Worm (Caenorhabditis elegans) whole organism, mixed stage, embryonic: ENCODE results near the gene prp-19.
A peak's percentile ranks its signal among the peaks of the same experiment; 100 is the strongest.

ENCODE experiments used
- M03D4.4 ChIP-seq: sonication (generic microtip); optimal IDR thresholded peaks from 2 replicates; lab custom pipeline; 2017; ENCODE audit warnings: mild to moderate bottlenecking, missing genetic modification characterization, missing compliant biosample characterization
- bed-3 ChIP-seq: fragments of 200-800 bp; sonication (Bioruptor generic); optimal IDR thresholded peaks from 3 replicates; lab custom pipeline; 2018; ENCODE audit warnings: mild to moderate bottlenecking, missing genetic modification characterization, moderate library complexity, missing compliant biosample characterization
- ceh-39 ChIP-seq: fragments of 150-350 bp; optimal IDR thresholded peaks from 2 replicates; lab custom pipeline; 2014; ENCODE audit warnings: missing biosample characterization, missing genetic modification characterization
- ceh-43 ChIP-seq: fragments of 200-800 bp; sonication (Bioruptor generic); optimal IDR thresholded peaks from 2 replicates; lab custom pipeline; 2018; ENCODE audit warnings: mild to moderate bottlenecking, missing genetic modification characterization, moderate library complexity, missing compliant biosample characterization
- ceh-83 ChIP-seq: fragments of 200-800 bp; sonication (Bioruptor generic); optimal IDR thresholded peaks from 2 replicates; lab custom pipeline; 2018; ENCODE audit warnings: mild to moderate bottlenecking, missing genetic modification characterization, missing compliant biosample characterization
- ces-1 ChIP-seq: fragments of 150-350 bp; optimal IDR thresholded peaks from 2 replicates; lab custom pipeline; 2014; ENCODE audit warnings: missing biosample characterization, missing genetic modification reagents, missing genetic modification characterization
- cnd-1 ChIP-seq: fragments of 200-800 bp; sonication (Bioruptor generic); optimal IDR thresholded peaks from 2 replicates; lab custom pipeline; 2018; ENCODE audit warnings: mild to moderate bottlenecking, missing genetic modification characterization, missing compliant biosample characterization
- drap-1 ChIP-seq: fragments of 200-800 bp; sonication (Bioruptor generic); optimal IDR thresholded peaks from 3 replicates; lab custom pipeline; 2018; ENCODE audit warnings: mild to moderate bottlenecking, missing genetic modification characterization, missing compliant biosample characterization
- elt-1 ChIP-seq: sonication (generic microtip); optimal IDR thresholded peaks from 2 replicates; lab custom pipeline; 2017; ENCODE audit warnings: missing genetic modification characterization, mild to moderate bottlenecking, missing compliant biosample characterization, antibody characterized with exemption, moderate library complexity, borderline replicate concordance; ENCODE audit not compliant: insufficient read depth
- elt-3 ChIP-seq: fragments of 150-350 bp; optimal IDR thresholded peaks from 2 replicates; lab custom pipeline; 2014; ENCODE audit warnings: missing biosample characterization, missing genetic modification characterization
- flh-1 ChIP-seq: fragments of 200-800 bp; sonication (Bioruptor generic); optimal IDR thresholded peaks from 2 replicates; lab custom pipeline; 2018; ENCODE audit warnings: mild to moderate bottlenecking, missing genetic modification characterization, moderate library complexity, missing compliant biosample characterization
- ham-2 ChIP-seq: fragments of 200-800 bp; sonication (Bioruptor generic); optimal IDR thresholded peaks from 2 replicates; lab custom pipeline; 2018; ENCODE audit warnings: mild to moderate bottlenecking, missing genetic modification characterization, missing compliant biosample characterization
- hlh-1 ChIP-seq: fragments of 150-350 bp; optimal IDR thresholded peaks from 2 replicates; lab custom pipeline; 2014; ENCODE audit warnings: missing biosample characterization, missing genetic modification reagents, missing genetic modification characterization
- lin-13 ChIP-seq: fragments of 150-350 bp; optimal IDR thresholded peaks from 2 replicates; lab custom pipeline; 2014; ENCODE audit warnings: missing biosample characterization, missing genetic modification characterization
- mab-5 ChIP-seq: fragments of 150-350 bp; optimal IDR thresholded peaks from 2 replicates; lab custom pipeline; 2014; ENCODE audit warnings: missing biosample characterization, missing genetic modification characterization
- mep-1 ChIP-seq: fragments of 150-350 bp; optimal IDR thresholded peaks from 2 replicates; lab custom pipeline; 2017; ENCODE audit warnings: missing biosample characterization, missing genetic modification reagents, missing genetic modification characterization, inconsistent platforms
- mls-2 ChIP-seq: sonication (generic microtip); optimal IDR thresholded peaks from 2 replicates; lab custom pipeline; 2016; ENCODE audit warnings: mild to moderate bottlenecking, missing genetic modification characterization, moderate library complexity, missing compliant biosample characterization
- nhr-12 ChIP-seq: fragments of 150-350 bp; optimal IDR thresholded peaks from 2 replicates; lab custom pipeline; 2014; ENCODE audit warnings: missing biosample characterization, missing genetic modification characterization
- nhr-2 ChIP-seq: fragments of 150-350 bp; optimal IDR thresholded peaks from 2 replicates; lab custom pipeline; 2014; ENCODE audit warnings: missing biosample characterization, missing genetic modification characterization
- nhr-237 ChIP-seq: fragments of 150-350 bp; optimal IDR thresholded peaks from 2 replicates; lab custom pipeline; 2014; ENCODE audit warnings: missing biosample characterization, missing genetic modification characterization
- nhr-28 ChIP-seq: fragments of 150-350 bp; optimal IDR thresholded peaks from 2 replicates; lab custom pipeline; 2014; ENCODE audit warnings: missing biosample characterization, missing genetic modification characterization
- nhr-76 ChIP-seq: sonication (generic microtip); optimal IDR thresholded peaks from 2 replicates; lab custom pipeline; 2017; ENCODE audit warnings: missing biosample characterization, missing genetic modification characterization
- sem-2 ChIP-seq: fragments of 200-800 bp; sonication (Bioruptor generic); optimal IDR thresholded peaks from 2 replicates; lab custom pipeline; 2018; ENCODE audit warnings: mild to moderate bottlenecking, missing genetic modification characterization, missing compliant biosample characterization
- snpc-4 ChIP-seq: fragments of 150-350 bp; optimal IDR thresholded peaks from 2 replicates; lab custom pipeline; 2014; ENCODE audit warnings: missing biosample characterization, missing genetic modification characterization
- sptf-1 ChIP-seq: sonication (generic microtip); optimal IDR thresholded peaks from 2 replicates; lab custom pipeline; 2017; ENCODE audit warnings: mild to moderate bottlenecking, missing genetic modification characterization, moderate library complexity, missing compliant biosample characterization
- tbx-8 ChIP-seq: fragments of 200-800 bp; sonication (Bioruptor generic); optimal IDR thresholded peaks from 2 replicates; lab custom pipeline; 2018; ENCODE audit warnings: mild to moderate bottlenecking, missing genetic modification characterization, moderate library complexity, missing compliant biosample characterization
- unc-120 ChIP-seq: sonication (generic microtip); optimal IDR thresholded peaks from 2 replicates; lab custom pipeline; 2017; ENCODE audit warnings: missing genetic modification characterization, missing compliant biosample characterization; ENCODE audit not compliant: poor library complexity, severe bottlenecking
- unc-39 ChIP-seq: fragments of 150-350 bp; optimal IDR thresholded peaks from 2 replicates; lab custom pipeline; 2014; ENCODE audit warnings: missing biosample characterization, missing genetic modification characterization
- unc-62 ChIP-seq: fragments of 150-350 bp; optimal IDR thresholded peaks from 2 replicates; lab custom pipeline; 2014; ENCODE audit warnings: missing biosample characterization, missing genetic modification reagents, missing genetic modification characterization
- zip-8 ChIP-seq: fragments of 150-350 bp; optimal IDR thresholded peaks from 2 replicates; lab custom pipeline; 2014; ENCODE audit warnings: missing biosample characterization, missing genetic modification characterization
- ztf-11 ChIP-seq: fragments of 150-350 bp; optimal IDR thresholded peaks from 2 replicates; lab custom pipeline; 2014; ENCODE audit warnings: missing biosample characterization, missing genetic modification characterization

prp-19 gene

ce11 chrIII:5181217-5181616, 9.4 kb upstream of the prp-19 start:
- no peak for TF ChIP-seq ces-1 (GFP tag; lab: Kevin White, UChicago)
- no peak for TF ChIP-seq ceh-83 (GFP tag; lab: Kevin White, UChicago)
- TF ChIP-seq zip-8 (tag; lab: Kevin White, UChicago), result peak; percentile 42

- TF ChIP-seq M03D4.4, result no peak
- peak; percentile 31 for TF ChIP-seq unc-120 (tag; lab: Kevin White, UChicago)
- TF ChIP-seq, all 35 proteins: peak for 1
Observed at ce11 chrIII:5180588-5180987, 8.7 kb upstream of the prp-19 start.

ce11 chrIII:5179166-5179565, 7.3 kb upstream of the prp-19 start:
- TF ChIP-seq snpc-4 (tag; lab: Kevin White, UChicago) (no peak), lin-13 (no peak), sptf-1 (no peak), unc-62 (no peak), mep-1 (no peak), sem-2 (GFP tag; lab: Kevin White, UChicago) (no peak), elt-3 (tag; lab: Kevin White, UChicago) (no peak), nhr-12 (tag; lab: Kevin White, UChicago) (no peak), ces-1 (GFP tag; lab: Kevin White, UChicago) (no peak), drap-1 (GFP tag; lab: Kevin White, UChicago) (no peak), M03D4.4 (no peak), hlh-1 (no peak), mab-5 (tag; lab: Kevin White, UChicago) (no peak), ceh-83 (GFP tag; lab: Kevin White, UChicago) (no peak)
- TF ChIP-seq, all 35 proteins: peak for 0

- TF ChIP-seq nhr-76 (tag; lab: Kevin White, UChicago) (no peak), unc-62 (no peak), sem-2 (GFP tag; lab: Kevin White, UChicago) (no peak), nhr-237 (no peak), snpc-4 (tag; lab: Kevin White, UChicago) (no peak), nhr-2 (tag; lab: Kevin White, UChicago) (no peak), cnd-1 (tag; lab: Kevin White, UChicago) (no peak), ceh-39 (tag; lab: Kevin White, UChicago) (no peak), unc-39 (tag; lab: Kevin White, UChicago) (no peak), ztf-11 (tag; lab: Kevin White, UChicago) (no peak), unc-120 (tag; lab: Kevin White, UChicago) (no peak), M03D4.4 (no peak), lin-13 (no peak), ceh-83 (GFP tag; lab: Kevin White, UChicago) (no peak), mab-5 (tag; lab: Kevin White, UChicago) (no peak), elt-3 (tag; lab: Kevin White, UChicago) (no peak), bed-3 (GFP tag; lab: Kevin White, UChicago) (no peak), drap-1 (GFP tag; lab: Kevin White, UChicago) (no peak), ces-1 (GFP tag; lab: Kevin White, UChicago) (no peak)
Observed at ce11 chrIII:5173622-5174021, 1.8 kb upstream of the prp-19 start, which contains the start of gene cid-1. Gene cid-1 (plus strand): TSS chrIII:5173922.

ce11 chrIII:5173139-5173538, 1.3 kb upstream of the prp-19 start, which contains the start of gene emb-1:
Gene emb-1 (plus strand): TSS chrIII:5173439.
- TF ChIP-seq mab-5 (tag; lab: Kevin White, UChicago), result no peak
- no peak for TF ChIP-seq M03D4.4
- TF ChIP-seq nhr-2 (tag; lab: Kevin White, UChicago), result no peak
- no peak for TF ChIP-seq ceh-39 (tag; lab: Kevin White, UChicago)
- TF ChIP-seq sptf-1, result no peak
- no peak for TF ChIP-seq nhr-237
- TF ChIP-seq unc-120 (tag; lab: Kevin White, UChicago), result no peak
- TF ChIP-seq ceh-83 (GFP tag; lab: Kevin White, UChicago), result no peak
- no peak for TF ChIP-seq snpc-4 (tag; lab: Kevin White, UChicago)
- TF ChIP-seq flh-1 (GFP tag; lab: Kevin White, UChicago), result no peak
- TF ChIP-seq ceh-43, result no peak
- TF ChIP-seq mep-1, result no peak
- TF ChIP-seq lin-13, result no peak
- no peak for TF ChIP-seq cnd-1 (tag; lab: Kevin White, UChicago)
- no peak for TF ChIP-seq sem-2 (GFP tag; lab: Kevin White, UChicago)
- TF ChIP-seq ztf-11 (tag; lab: Kevin White, UChicago), result no peak
- no peak for TF ChIP-seq elt-3 (tag; lab: Kevin White, UChicago)
- no peak for TF ChIP-seq nhr-28 (tag; lab: Kevin White, UChicago)
- TF ChIP-seq bed-3 (GFP tag; lab: Kevin White, UChicago), result no peak
- no peak for TF ChIP-seq ces-1 (GFP tag; lab: Kevin White, UChicago)

- no peak for TF ChIP-seq nhr-12 (tag; lab: Kevin White, UChicago)
- TF ChIP-seq unc-62, result peak; percentile 26
- peak; percentile 58 for TF ChIP-seq tbx-8
- TF ChIP-seq nhr-237, result peak; percentile 67
- peak; percentile 84 for TF ChIP-seq M03D4.4
- TF ChIP-seq flh-1 (GFP tag; lab: Kevin White, UChicago), result no peak
- peak; percentile 33 for TF ChIP-seq mls-2
- peak; percentile 32 for TF ChIP-seq unc-120 (tag; lab: Kevin White, UChicago)
- TF ChIP-seq sem-2 (GFP tag; lab: Kevin White, UChicago), result peak; percentile 29
- peak; percentile 53 for TF ChIP-seq ham-2 (GFP tag; lab: Kevin White, UChicago)
- no peak for TF ChIP-seq nhr-28 (tag; lab: Kevin White, UChicago)
- no peak for TF ChIP-seq ces-1 (GFP tag; lab: Kevin White, UChicago)
- no peak for TF ChIP-seq nhr-76 (tag; lab: Kevin White, UChicago)
- TF ChIP-seq ceh-39 (tag; lab: Kevin White, UChicago), result peak; percentile 70
- no peak for TF ChIP-seq snpc-4 (tag; lab: Kevin White, UChicago)
- peak; percentile 58 for TF ChIP-seq ceh-83 (GFP tag; lab: Kevin White, UChicago)
- peak; percentile 77 for TF ChIP-seq cnd-1 (tag; lab: Kevin White, UChicago)
- TF ChIP-seq ztf-11 (tag; lab: Kevin White, UChicago), result peak; percentile 35
- peak; percentile 40 for TF ChIP-seq hlh-1
- TF ChIP-seq elt-1 (tag; lab: Kevin White, UChicago), result no peak
- no peak for TF ChIP-seq nhr-2 (tag; lab: Kevin White, UChicago)
- peak; percentile 90 for TF ChIP-seq lin-13
- TF ChIP-seq mab-5 (tag; lab: Kevin White, UChicago), result no peak
- TF ChIP-seq unc-39 (tag; lab: Kevin White, UChicago), result no peak
- peak; percentile 54 for TF ChIP-seq drap-1 (GFP tag; lab: Kevin White, UChicago)
- TF ChIP-seq ceh-43, result no peak
- peak; percentile 90 for TF ChIP-seq mep-1
Observed at ce11 chrIII:5172470-5172869, 625 bp upstream of the prp-19 start, which contains the start of gene K10D2.5. Gene K10D2.5 (plus strand): TSS chrIII:5172720.
